Worm (Caenorhabditis elegans) whole organism, mixed stage, embryonic: ENCODE data around the gene arrd-6.

Experiments used
- M03D4.4 ChIP-seq: sonication (generic microtip); optimal IDR thresholded peaks from 2 replicates; lab custom pipeline; 2017; ENCODE audit warnings: mild to moderate bottlenecking, missing genetic modification characterization, missing compliant biosample characterization
- bed-3 ChIP-seq: fragments of 200-800 bp; sonication (Bioruptor generic); optimal IDR thresholded peaks from 3 replicates; lab custom pipeline; 2018; ENCODE audit warnings: mild to moderate bottlenecking, missing genetic modification characterization, moderate library complexity, missing compliant biosample characterization
- ceh-39 ChIP-seq: fragments of 150-350 bp; optimal IDR thresholded peaks from 2 replicates; lab custom pipeline; 2014; ENCODE audit warnings: missing biosample characterization, missing genetic modification characterization
- ceh-43 ChIP-seq: fragments of 200-800 bp; sonication (Bioruptor generic); optimal IDR thresholded peaks from 2 replicates; lab custom pipeline; 2018; ENCODE audit warnings: mild to moderate bottlenecking, missing genetic modification characterization, moderate library complexity, missing compliant biosample characterization
- ceh-83 ChIP-seq: fragments of 200-800 bp; sonication (Bioruptor generic); optimal IDR thresholded peaks from 2 replicates; lab custom pipeline; 2018; ENCODE audit warnings: mild to moderate bottlenecking, missing genetic modification characterization, missing compliant biosample characterization
- ces-1 ChIP-seq: fragments of 150-350 bp; optimal IDR thresholded peaks from 2 replicates; lab custom pipeline; 2014; ENCODE audit warnings: missing biosample characterization, missing genetic modification reagents, missing genetic modification characterization
- cnd-1 ChIP-seq: fragments of 200-800 bp; sonication (Bioruptor generic); optimal IDR thresholded peaks from 2 replicates; lab custom pipeline; 2018; ENCODE audit warnings: mild to moderate bottlenecking, missing genetic modification characterization, missing compliant biosample characterization
- drap-1 ChIP-seq: fragments of 200-800 bp; sonication (Bioruptor generic); optimal IDR thresholded peaks from 3 replicates; lab custom pipeline; 2018; ENCODE audit warnings: mild to moderate bottlenecking, missing genetic modification characterization, missing compliant biosample characterization
- elt-1 ChIP-seq: sonication (generic microtip); optimal IDR thresholded peaks from 2 replicates; lab custom pipeline; 2017; ENCODE audit warnings: missing genetic modification characterization, mild to moderate bottlenecking, missing compliant biosample characterization, antibody characterized with exemption, moderate library complexity, borderline replicate concordance; ENCODE audit not compliant: insufficient read depth
- elt-3 ChIP-seq: fragments of 150-350 bp; optimal IDR thresholded peaks from 2 replicates; lab custom pipeline; 2014; ENCODE audit warnings: missing biosample characterization, missing genetic modification characterization
- ham-2 ChIP-seq: fragments of 200-800 bp; sonication (Bioruptor generic); optimal IDR thresholded peaks from 2 replicates; lab custom pipeline; 2018; ENCODE audit warnings: mild to moderate bottlenecking, missing genetic modification characterization, missing compliant biosample characterization
- hlh-1 ChIP-seq: fragments of 150-350 bp; optimal IDR thresholded peaks from 2 replicates; lab custom pipeline; 2014; ENCODE audit warnings: missing biosample characterization, missing genetic modification reagents, missing genetic modification characterization
- lin-13 ChIP-seq: fragments of 150-350 bp; optimal IDR thresholded peaks from 2 replicates; lab custom pipeline; 2014; ENCODE audit warnings: missing biosample characterization, missing genetic modification characterization
- lin-32 ChIP-seq: fragments of 200-800 bp; sonication (Bioruptor generic); optimal IDR thresholded peaks from 2 replicates; lab custom pipeline; 2018; ENCODE audit warnings: mild to moderate bottlenecking, missing genetic modification characterization, missing compliant biosample characterization
- lsy-2 ChIP-seq: fragments of 150-350 bp; optimal IDR thresholded peaks from 2 replicates; lab custom pipeline; 2014; ENCODE audit warnings: missing biosample characterization, missing genetic modification characterization
- mab-5 ChIP-seq: fragments of 150-350 bp; optimal IDR thresholded peaks from 2 replicates; lab custom pipeline; 2014; ENCODE audit warnings: missing biosample characterization, missing genetic modification characterization
- mep-1 ChIP-seq: fragments of 150-350 bp; optimal IDR thresholded peaks from 2 replicates; lab custom pipeline; 2017; ENCODE audit warnings: missing biosample characterization, missing genetic modification reagents, missing genetic modification characterization, inconsistent platforms
- mls-2 ChIP-seq: sonication (generic microtip); optimal IDR thresholded peaks from 2 replicates; lab custom pipeline; 2016; ENCODE audit warnings: mild to moderate bottlenecking, missing genetic modification characterization, moderate library complexity, missing compliant biosample characterization
- nhr-12 ChIP-seq: fragments of 150-350 bp; optimal IDR thresholded peaks from 2 replicates; lab custom pipeline; 2014; ENCODE audit warnings: missing biosample characterization, missing genetic modification characterization
- nhr-2 ChIP-seq: fragments of 150-350 bp; optimal IDR thresholded peaks from 2 replicates; lab custom pipeline; 2014; ENCODE audit warnings: missing biosample characterization, missing genetic modification characterization
- nhr-237 ChIP-seq: fragments of 150-350 bp; optimal IDR thresholded peaks from 2 replicates; lab custom pipeline; 2014; ENCODE audit warnings: missing biosample characterization, missing genetic modification characterization
- nhr-28 ChIP-seq: fragments of 150-350 bp; optimal IDR thresholded peaks from 2 replicates; lab custom pipeline; 2014; ENCODE audit warnings: missing biosample characterization, missing genetic modification characterization
- nhr-76 ChIP-seq: sonication (generic microtip); optimal IDR thresholded peaks from 2 replicates; lab custom pipeline; 2017; ENCODE audit warnings: missing biosample characterization, missing genetic modification characterization
- pha-4 ChIP-seq: fragments of 150-350 bp; optimal IDR thresholded peaks from 2 replicates; lab custom pipeline; 2018; ENCODE audit warnings: missing biosample characterization, missing genetic modification reagents, missing genetic modification characterization
- sem-2 ChIP-seq: fragments of 200-800 bp; sonication (Bioruptor generic); optimal IDR thresholded peaks from 2 replicates; lab custom pipeline; 2018; ENCODE audit warnings: mild to moderate bottlenecking, missing genetic modification characterization, missing compliant biosample characterization
- snpc-4 ChIP-seq: fragments of 150-350 bp; optimal IDR thresholded peaks from 2 replicates; lab custom pipeline; 2014; ENCODE audit warnings: missing biosample characterization, missing genetic modification characterization
- sptf-1 ChIP-seq: sonication (generic microtip); optimal IDR thresholded peaks from 2 replicates; lab custom pipeline; 2017; ENCODE audit warnings: mild to moderate bottlenecking, missing genetic modification characterization, moderate library complexity, missing compliant biosample characterization
- tbx-8 ChIP-seq: fragments of 200-800 bp; sonication (Bioruptor generic); optimal IDR thresholded peaks from 2 replicates; lab custom pipeline; 2018; ENCODE audit warnings: mild to moderate bottlenecking, missing genetic modification characterization, moderate library complexity, missing compliant biosample characterization
- unc-120 ChIP-seq: sonication (generic microtip); optimal IDR thresholded peaks from 2 replicates; lab custom pipeline; 2017; ENCODE audit warnings: missing genetic modification characterization, missing compliant biosample characterization; ENCODE audit not compliant: poor library complexity, severe bottlenecking
- zip-8 ChIP-seq: fragments of 150-350 bp; optimal IDR thresholded peaks from 2 replicates; lab custom pipeline; 2014; ENCODE audit warnings: missing biosample characterization, missing genetic modification characterization
- ztf-11 ChIP-seq: fragments of 150-350 bp; optimal IDR thresholded peaks from 2 replicates; lab custom pipeline; 2014; ENCODE audit warnings: missing biosample characterization, missing genetic modification characterization

Gene arrd-6

DNA sequence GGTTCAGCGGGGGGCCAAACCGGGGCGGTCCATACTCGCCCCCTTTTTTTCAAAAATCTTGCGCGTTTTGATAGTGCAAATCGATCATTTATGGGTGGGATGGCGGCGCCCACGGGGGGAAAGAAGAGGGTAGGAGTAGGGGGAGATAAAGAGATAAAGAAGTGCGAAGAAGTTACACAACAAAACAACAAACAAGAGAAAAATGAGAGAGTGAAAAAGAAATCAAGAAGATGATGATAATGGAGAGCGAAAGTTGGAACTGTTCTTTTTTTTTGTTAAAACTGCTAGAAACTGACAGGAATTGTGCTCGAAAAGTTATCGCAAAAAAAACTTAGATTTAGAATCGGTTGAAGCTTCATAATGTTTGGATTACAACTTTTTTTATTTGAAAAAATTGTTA lies 19.9 kb downstream of the arrd-6 start, which contains the start of gene ptr-13:
Gene ptr-13 (minus strand): TSS at position 92 of the 400 bp plus-strand sequence.
- TF ChIP-seq mep-1 (tag; lab: Kevin White, UChicago) (no peak), lin-32 (GFP tag; lab: Kevin White, UChicago) (no peak), sptf-1 (tag; lab: Kevin White, UChicago) (no peak), mab-5 (no peak), drap-1 (GFP tag; lab: Kevin White, UChicago) (no peak), zip-8 (no peak), nhr-237 (tag; lab: Kevin White, UChicago) (no peak), snpc-4 (tag; lab: Kevin White, UChicago) (no peak), pha-4 (tag; lab: Kevin White, UChicago) (no peak), ces-1 (no peak), ztf-11 (no peak), elt-3 (tag; lab: Kevin White, UChicago) (no peak), cnd-1 (tag; lab: Kevin White, UChicago) (no peak), nhr-12 (tag; lab: Kevin White, UChicago) (no peak), nhr-28 (tag; lab: Kevin White, UChicago) (no peak), lsy-2 (tag; lab: Kevin White, UChicago) (no peak), lin-13 (no peak), mls-2 (no peak)

ce11 chrII:11163291-11163690 lies 20.8 kb downstream of the arrd-6 start:
- TF ChIP-seq M03D4.4 (tag; lab: Kevin White, UChicago): no peak
- TF ChIP-seq elt-1 (tag; lab: Kevin White, UChicago): no peak
- TF ChIP-seq snpc-4 (tag; lab: Kevin White, UChicago): no peak
- TF ChIP-seq lin-13: no peak
- TF ChIP-seq sem-2 (GFP tag; lab: Kevin White, UChicago): no peak
- TF ChIP-seq zip-8: no peak
- TF ChIP-seq tbx-8: no peak
- no peak for TF ChIP-seq mab-5
- no peak for TF ChIP-seq unc-120 (tag; lab: Kevin White, UChicago)
- TF ChIP-seq ceh-83: no peak
- TF ChIP-seq nhr-12 (tag; lab: Kevin White, UChicago): no peak
- TF ChIP-seq ztf-11: no peak
- no peak for TF ChIP-seq lin-32 (GFP tag; lab: Kevin White, UChicago)
- no peak for TF ChIP-seq drap-1 (GFP tag; lab: Kevin White, UChicago)
- no peak for TF ChIP-seq nhr-237 (tag; lab: Kevin White, UChicago)
- TF ChIP-seq, all 35 proteins: peak for 0

DNA sequence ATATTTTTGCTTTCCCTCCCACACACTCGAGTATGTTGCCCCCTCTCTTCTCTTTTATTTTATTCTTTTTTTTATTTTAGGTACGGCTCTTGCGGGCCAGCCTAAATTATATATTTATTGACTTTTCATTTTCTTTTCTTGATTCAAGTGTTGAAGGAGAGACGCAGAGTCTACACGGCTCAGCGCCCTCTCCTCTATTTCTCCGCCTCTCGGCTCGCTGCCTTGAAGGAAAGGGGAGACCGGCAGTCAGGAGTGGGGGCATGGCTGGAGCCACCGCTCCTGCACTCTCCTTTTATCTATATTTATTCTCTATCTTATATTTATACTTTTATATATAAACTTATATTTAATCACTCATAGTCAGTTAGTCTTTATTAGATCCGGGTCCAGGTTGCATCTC lies 23.9 kb downstream of the arrd-6 start:
- TF ChIP-seq lsy-2 (tag; lab: Kevin White, UChicago): no peak
- peak; percentile 48 for TF ChIP-seq ces-1
- peak; percentile 10 for TF ChIP-seq sptf-1 (tag; lab: Kevin White, UChicago)
- TF ChIP-seq mab-5: no peak
- TF ChIP-seq mep-1 (tag; lab: Kevin White, UChicago): no peak
- no peak for TF ChIP-seq elt-3 (tag; lab: Kevin White, UChicago)
- no peak for TF ChIP-seq mls-2
- no peak for TF ChIP-seq lin-32 (GFP tag; lab: Kevin White, UChicago)
- TF ChIP-seq M03D4.4 (tag; lab: Kevin White, UChicago): no peak
- no peak for TF ChIP-seq snpc-4 (tag; lab: Kevin White, UChicago)
- no peak for TF ChIP-seq nhr-28 (tag; lab: Kevin White, UChicago)

ce11 chrII:11167039-11167438 lies 24.5 kb downstream of the arrd-6 start:
- no peak for TF ChIP-seq nhr-76 (tag; lab: Kevin White, UChicago)
- TF ChIP-seq bed-3: no peak
- TF ChIP-seq ces-1: no peak
- TF ChIP-seq hlh-1 (tag; lab: Kevin White, UChicago): no peak

- no peak for TF ChIP-seq cnd-1 (tag; lab: Kevin White, UChicago)
- TF ChIP-seq nhr-76 (tag; lab: Kevin White, UChicago): no peak
- no peak for TF ChIP-seq sptf-1 (tag; lab: Kevin White, UChicago)
- TF ChIP-seq elt-1 (tag; lab: Kevin White, UChicago): no peak
- no peak for TF ChIP-seq lsy-2 (tag; lab: Kevin White, UChicago)
- TF ChIP-seq drap-1 (GFP tag; lab: Kevin White, UChicago): no peak
- TF ChIP-seq M03D4.4 (tag; lab: Kevin White, UChicago): no peak
- no peak for TF ChIP-seq tbx-8
- no peak for TF ChIP-seq unc-120 (tag; lab: Kevin White, UChicago)
- no peak for TF ChIP-seq ztf-11
- no peak for TF ChIP-seq nhr-237 (tag; lab: Kevin White, UChicago)
- TF ChIP-seq elt-3 (tag; lab: Kevin White, UChicago): no peak
- TF ChIP-seq nhr-2 (tag; lab: Kevin White, UChicago): no peak
- TF ChIP-seq ham-2 (GFP tag; lab: Kevin White, UChicago): no peak
- no peak for TF ChIP-seq ceh-43 (GFP tag; lab: Kevin White, UChicago)
- TF ChIP-seq bed-3: no peak
- TF ChIP-seq ceh-39: no peak
- no peak for TF ChIP-seq zip-8
Measured at ce11 chrII:11175347-11175746, 32.8 kb downstream of the arrd-6 start.
